Fruit fly (Drosophila melanogaster) whole organism: ENCODE measurements around the gene spen.

ENCODE experiments used
- CG8478 ChIP-seq: fragments of >200 bp; optimal IDR thresholded peaks from 2 replicates; lab custom pipeline; 2018; ENCODE audit warnings: inconsistent platforms
- psq ChIP-seq: fragments of >200 bp; optimal IDR thresholded peaks from 2 replicates; lab custom pipeline; 2017

DNA sequence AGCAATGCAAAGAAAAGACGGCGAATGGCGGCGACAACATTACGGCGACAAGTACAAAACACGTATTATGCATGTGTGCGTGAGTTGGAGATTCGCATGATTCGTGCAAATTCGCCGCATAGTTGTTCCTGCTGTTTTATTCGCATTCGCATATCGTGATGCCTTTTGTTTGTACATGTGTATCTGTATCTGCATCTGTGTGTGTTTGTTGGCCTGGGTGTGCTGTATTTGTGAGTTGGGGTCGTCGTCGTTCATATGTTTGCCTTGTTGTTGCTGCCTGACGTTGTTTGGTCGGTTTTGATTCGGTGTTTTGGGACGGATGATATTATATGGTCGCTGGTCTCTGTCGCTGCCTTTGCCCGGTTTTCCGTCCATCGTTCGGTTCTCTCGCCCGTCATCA lies 88.6 kb downstream of the spen start:
- no peak for TF ChIP-seq CG8478 (lab: Kevin White, UChicago)
- no peak for TF ChIP-seq psq
